Fruit fly (Drosophila melanogaster) whole organism: ENCODE measurements around the gene Paf-AHalpha.

Experiments
- CG8478 ChIP-seq: fragments of >200 bp; optimal IDR thresholded peaks from 2 replicates; lab custom pipeline; 2018; ENCODE audit warnings: inconsistent platforms
- Dll ChIP-seq: fragments of >200 bp; optimal IDR thresholded peaks from 2 replicates; lab custom pipeline; 2017
- EcR ChIP-seq, 2 experiments: fragments of >200 bp; optimal IDR thresholded peaks; 2 replicates each; lab custom pipeline; 2017; ENCODE audit warnings: missing biosample characterization in 2 of 2, missing genetic modification characterization in 2 of 2, missing genetic modification reagents in 2 of 2
- pan ChIP-seq: fragments of >200 bp; optimal IDR thresholded peaks from 2 replicates; lab custom pipeline; 2017
- psq ChIP-seq: fragments of >200 bp; optimal IDR thresholded peaks from 2 replicates; lab custom pipeline; 2017
- usp ChIP-seq: fragments of >200 bp; optimal IDR thresholded peaks from 2 replicates; lab custom pipeline; 2017; ENCODE audit warnings: missing biosample characterization, missing genetic modification characterization, mixed read lengths

The Paf-AHalpha gene

DNA sequence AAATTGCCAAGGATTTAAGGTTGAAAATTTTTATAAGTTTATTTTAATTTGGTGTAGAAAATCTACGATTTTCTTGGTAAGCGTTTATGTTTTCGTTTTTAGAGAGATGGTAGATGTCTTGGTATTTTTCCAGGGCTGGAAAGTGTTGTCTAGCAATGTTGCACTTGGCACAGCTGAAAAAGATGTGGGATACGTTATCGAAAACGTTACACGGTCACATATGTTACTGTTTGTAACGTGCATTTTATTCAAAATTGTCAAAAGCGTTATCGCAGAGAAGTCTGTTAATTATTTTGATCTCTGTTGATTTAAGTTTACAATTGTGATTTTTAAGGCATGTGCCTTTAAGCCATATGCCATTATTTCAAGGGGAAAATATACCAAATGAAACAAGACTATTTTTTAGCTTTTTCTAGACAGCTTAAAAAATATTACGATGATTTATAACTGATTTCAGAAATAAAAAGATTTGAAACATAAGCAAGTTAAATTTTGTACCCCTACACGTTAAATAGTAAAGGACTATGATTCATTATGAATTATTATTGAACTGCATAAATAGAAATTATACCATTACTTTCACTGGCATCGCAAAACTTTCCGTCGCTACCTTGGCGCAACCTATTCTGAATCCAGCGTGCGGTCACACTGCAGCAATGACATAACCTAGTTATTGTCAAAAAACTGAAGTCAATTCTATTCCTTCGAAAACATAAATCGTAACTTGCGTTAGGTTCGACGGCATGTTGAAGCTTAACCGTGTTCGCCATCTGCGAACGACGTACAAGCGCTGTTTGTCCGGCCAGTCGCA, at the start of gene Paf-AHalpha, which contains the start of gene mRpS30:
TSS of gene Paf-AHalpha (minus strand) at position 155 of the 811 bp plus-strand sequence.
TSS of gene mRpS30 (plus strand) at position 619 of the 811 bp plus-strand sequence.
- no peak for TF ChIP-seq CG8478 (lab: Kevin White, UChicago)
- no peak for TF ChIP-seq EcR (GFP tag; optimal IDR thresholded peaks at IDR 0.05; lab: Kevin White, UChicago)
- no peak for TF ChIP-seq pan (lab: Kevin White, UChicago)
- TF ChIP-seq Dll (lab: Kevin White, UChicago), result no peak
- TF ChIP-seq usp (GFP tag; lab: Kevin White, UChicago), result no peak
- TF ChIP-seq psq (lab: Kevin White, UChicago), result no peak

dm6 chrX:15834594-15835236, 49.3 kb upstream of the Paf-AHalpha start:
- TF ChIP-seq EcR (GFP tag; optimal IDR thresholded peaks at IDR 0.05; lab: Kevin White, UChicago) (no peak), Dll (lab: Kevin White, UChicago) (no peak), CG8478 (lab: Kevin White, UChicago) (no peak), pan (lab: Kevin White, UChicago) (no peak)

DNA sequence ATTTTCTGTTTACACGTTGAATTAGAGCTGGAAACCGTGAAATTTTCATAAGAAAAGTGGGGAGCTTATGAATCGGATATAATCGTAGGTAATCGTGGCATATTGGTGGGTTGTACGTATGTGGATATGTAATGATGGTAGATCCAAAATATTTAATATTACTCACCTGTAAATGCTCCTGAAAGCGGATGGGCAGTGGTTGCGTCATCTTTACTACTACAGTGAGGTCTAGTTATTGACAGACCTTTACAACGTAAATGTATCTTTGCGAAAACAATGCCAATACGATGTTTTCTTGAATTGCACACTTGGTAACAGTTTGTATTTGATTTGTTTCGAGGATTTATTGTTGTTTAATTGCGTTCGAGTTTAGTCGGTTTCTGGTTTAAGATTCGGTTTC, 48.6 kb upstream of the Paf-AHalpha start:
- TF ChIP-seq Dll (lab: Kevin White, UChicago) (no peak), pan (lab: Kevin White, UChicago) (no peak), EcR (GFP tag; optimal IDR thresholded peaks at IDR 0.05; lab: Kevin White, UChicago) (no peak), CG8478 (lab: Kevin White, UChicago) (no peak), usp (GFP tag; lab: Kevin White, UChicago) (no peak), psq (lab: Kevin White, UChicago) (no peak)

DNA sequence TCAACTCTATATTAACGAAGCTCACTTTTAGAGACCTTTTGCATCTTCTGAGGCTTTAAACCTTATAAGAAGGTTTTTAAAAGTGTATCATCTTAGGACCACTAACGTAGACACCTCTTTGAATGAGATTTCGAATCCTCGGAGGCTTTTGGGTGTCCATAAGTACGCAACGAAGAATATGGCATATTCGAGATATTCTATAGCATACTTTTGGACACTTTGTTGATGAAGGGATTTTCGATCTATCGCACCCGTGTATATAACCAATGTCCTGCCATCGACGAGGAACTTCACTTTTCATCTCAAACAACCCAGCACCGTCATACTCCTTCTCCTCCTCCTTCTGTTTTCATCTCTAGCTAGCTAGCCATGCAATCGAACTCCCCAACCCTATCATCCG, 37.0 kb upstream of the Paf-AHalpha start:
- TF ChIP-seq psq (lab: Kevin White, UChicago) (no peak), CG8478 (lab: Kevin White, UChicago) (no peak), Dll (lab: Kevin White, UChicago) (no peak), usp (GFP tag; lab: Kevin White, UChicago) (no peak), EcR (GFP tag; optimal IDR thresholded peaks at IDR 0.05; lab: Kevin White, UChicago) (no peak), pan (lab: Kevin White, UChicago) (no peak)

DNA sequence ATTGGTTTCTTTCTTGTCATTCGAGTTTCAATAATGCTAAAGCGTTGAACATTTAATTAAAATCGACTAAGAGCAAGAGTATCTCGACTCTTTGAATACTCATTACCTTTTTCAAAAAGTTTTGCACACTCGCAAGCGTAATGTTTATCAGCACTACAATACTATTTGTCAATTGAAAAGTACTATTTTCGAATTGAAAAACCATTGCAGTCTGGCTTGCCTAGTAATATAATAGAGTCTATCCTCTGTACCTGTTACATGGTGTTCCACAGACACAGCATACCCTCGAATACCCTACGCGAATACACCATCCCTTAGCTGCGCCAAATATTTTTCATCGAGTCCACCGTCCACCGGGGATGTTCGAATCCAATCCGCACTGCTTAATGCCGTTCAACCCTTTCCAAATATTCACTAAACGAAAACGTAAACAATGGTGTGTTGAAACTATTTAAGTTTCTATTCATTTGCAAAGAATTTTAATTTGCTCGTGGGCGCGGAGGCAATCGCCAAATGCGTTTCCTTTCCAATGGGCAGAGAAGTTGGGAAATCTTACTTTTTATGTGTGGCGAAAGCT, 33.3 kb upstream of the Paf-AHalpha start:
- TF ChIP-seq Dll (lab: Kevin White, UChicago) (no peak), usp (GFP tag; lab: Kevin White, UChicago) (no peak), CG8478 (lab: Kevin White, UChicago) (no peak), psq (lab: Kevin White, UChicago) (no peak), pan (lab: Kevin White, UChicago) (peak; percentile 67)

dm6 chrX:15817823-15818222, 32.4 kb upstream of the Paf-AHalpha start:
- no peak for TF ChIP-seq EcR (GFP tag; optimal IDR thresholded peaks at IDR 0.05; lab: Kevin White, UChicago)
- no peak for TF ChIP-seq usp (GFP tag; lab: Kevin White, UChicago)
- TF ChIP-seq pan (lab: Kevin White, UChicago), result no peak
- no peak for TF ChIP-seq Dll (lab: Kevin White, UChicago)
- no peak for TF ChIP-seq CG8478 (lab: Kevin White, UChicago)
- no peak for TF ChIP-seq psq (lab: Kevin White, UChicago)

DNA sequence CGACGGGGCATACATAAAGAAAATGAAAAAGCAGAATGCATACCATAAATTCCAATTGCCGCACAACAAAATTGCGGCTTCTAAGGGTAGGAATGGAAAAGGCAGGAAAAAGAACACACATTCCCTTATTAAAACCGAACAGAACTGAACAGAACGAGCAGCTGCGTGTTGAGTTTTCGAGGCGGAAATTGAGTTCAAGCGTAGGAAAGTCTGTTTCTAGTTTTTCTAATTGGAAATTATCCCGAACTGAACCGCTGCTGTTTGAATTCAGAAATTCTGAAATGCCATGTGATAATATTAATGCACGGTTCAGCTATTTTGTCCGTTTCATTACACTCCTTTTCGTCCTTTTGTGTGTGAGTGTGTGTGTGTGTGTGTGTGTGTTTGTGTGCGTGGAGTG, 31.5 kb upstream of the Paf-AHalpha start:
- TF ChIP-seq pan (lab: Kevin White, UChicago), result no peak
- no peak for TF ChIP-seq EcR (GFP tag; optimal IDR thresholded peaks at IDR 0.05; lab: Kevin White, UChicago)
- no peak for TF ChIP-seq usp (GFP tag; lab: Kevin White, UChicago)
- no peak for TF ChIP-seq CG8478 (lab: Kevin White, UChicago)

dm6 chrX:15816127-15816526, 30.7 kb upstream of the Paf-AHalpha start:
- TF ChIP-seq Dll (lab: Kevin White, UChicago) (no peak), usp (GFP tag; lab: Kevin White, UChicago) (no peak), pan (lab: Kevin White, UChicago) (no peak), EcR (GFP tag; optimal IDR thresholded peaks at IDR 0.05; lab: Kevin White, UChicago) (no peak), CG8478 (lab: Kevin White, UChicago) (no peak), psq (lab: Kevin White, UChicago) (no peak)

- TF ChIP-seq usp (GFP tag; lab: Kevin White, UChicago), result no peak
- no peak for TF ChIP-seq EcR (GFP tag; optimal IDR thresholded peaks at IDR 0.05; lab: Kevin White, UChicago)
- TF ChIP-seq CG8478 (lab: Kevin White, UChicago), result no peak
- TF ChIP-seq pan (lab: Kevin White, UChicago), result no peak
- no peak for TF ChIP-seq psq (lab: Kevin White, UChicago)
- no peak for TF ChIP-seq Dll (lab: Kevin White, UChicago)
Observed at dm6 chrX:15814485-15814884, 29.1 kb upstream of the Paf-AHalpha start.

DNA sequence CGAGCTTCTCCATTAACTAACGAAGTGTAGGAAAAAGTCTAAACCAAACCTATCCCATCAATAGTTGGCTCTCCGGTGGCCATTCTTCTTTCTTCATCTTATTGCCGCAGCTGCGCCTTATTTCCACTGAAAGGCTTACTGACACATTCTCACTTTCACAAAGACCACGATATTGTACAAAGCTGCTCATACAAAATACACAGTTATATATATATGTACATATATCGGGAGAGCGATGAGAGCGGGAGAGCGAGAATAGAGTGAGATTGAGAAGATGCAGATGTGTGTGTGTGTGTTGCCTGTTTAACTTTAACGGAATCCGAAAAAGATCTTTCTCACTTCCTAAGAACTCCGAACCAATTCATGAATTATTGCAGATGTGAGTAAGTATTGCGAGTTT, 27.8 kb upstream of the Paf-AHalpha start:
- TF ChIP-seq pan (lab: Kevin White, UChicago) (no peak), EcR (GFP tag; optimal IDR thresholded peaks at IDR 0.05; lab: Kevin White, UChicago) (no peak), usp (GFP tag; lab: Kevin White, UChicago) (no peak), CG8478 (lab: Kevin White, UChicago) (no peak), psq (lab: Kevin White, UChicago) (no peak), Dll (lab: Kevin White, UChicago) (no peak)

- TF ChIP-seq EcR (GFP tag; optimal IDR thresholded peaks at IDR 0.05; lab: Kevin White, UChicago), result no peak
- TF ChIP-seq CG8478 (lab: Kevin White, UChicago), result no peak
- TF ChIP-seq pan (lab: Kevin White, UChicago), result no peak
- TF ChIP-seq usp (GFP tag; lab: Kevin White, UChicago), result no peak
- TF ChIP-seq psq (lab: Kevin White, UChicago), result no peak
- no peak for TF ChIP-seq Dll (lab: Kevin White, UChicago)
Observed at dm6 chrX:15812615-15812995, 27.2 kb upstream of the Paf-AHalpha start.
